Fruit fly (Drosophila melanogaster): ENCODE results near the gene CheA84a.
A peak's percentile ranks its signal among the peaks of the same experiment; 100 is the strongest.

The CheA84a gene

dm6 chr3R:8171489-8172161, 33.0 kb downstream of the CheA84a start (continued):
- TF ChIP-seq CG13894 (tag; optimal IDR thresholded peaks at IDR 0.05) (no peak), CG13424 (tag; optimal IDR thresholded peaks at IDR 0.05) (peak; percentile 50), mam (GFP tag; optimal IDR thresholded peaks at IDR 0.05) (no peak), row (GFP tag; IDR thresholded peaks at IDR 0.05) (peak; percentile 60), CG12104 (GFP tag; optimal IDR thresholded peaks at IDR 0.05) (no peak), CG17359 (tag; optimal IDR thresholded peaks at IDR 0.05) (peak; percentile 47), zen (tag; optimal IDR thresholded peaks at IDR 0.05) (no peak), en (GFP tag; optimal IDR thresholded peaks at IDR 0.05) (peak; percentile 24), BtbVII (GFP tag; optimal IDR thresholded peaks at IDR 0.05) (no peak), CG13296 (GFP tag; optimal IDR thresholded peaks at IDR 0.05) (no peak), dimm (GFP tag; IDR thresholded peaks at IDR 0.05) (no peak), bcd (GFP tag; optimal IDR thresholded peaks at IDR 0.05) (no peak), Ptx1 (GFP tag; IDR thresholded peaks at IDR 0.05) (peak; percentile 73), CG5180 (GFP tag; optimal IDR thresholded peaks at IDR 0.05) (no peak), dmrt11E (tag; optimal IDR thresholded peaks at IDR 0.05) (peak; percentile 71), Oli (tag; optimal IDR thresholded peaks at IDR 0.05) (peak; percentile 63), CG31224 (GFP tag; IDR thresholded peaks at IDR 0.05) (no peak), CG6175 (GFP tag; IDR thresholded peaks at IDR 0.05) (no peak), jing (GFP tag; optimal IDR thresholded peaks at IDR 0.05) (peak; percentile 34), crp (GFP tag; optimal IDR thresholded peaks at IDR 0.05) (no peak), bigmax (GFP tag; optimal IDR thresholded peaks at IDR 0.05) (no peak), CG14667 (GFP tag; IDR thresholded peaks at IDR 0.05) (no peak), Vsx1 (GFP tag; optimal IDR thresholded peaks at IDR 0.05) (no peak), CG18619 (GFP tag; optimal IDR thresholded peaks at IDR 0.05) (no peak), CG10654 (GFP tag; optimal IDR thresholded peaks at IDR 0.05) (peak; percentile 36), zfh2 (GFP tag; optimal IDR thresholded peaks at IDR 0.05) (no peak), abd-A (tag; optimal IDR thresholded peaks at IDR 0.05) (no peak), CG34376 (GFP tag; optimal IDR thresholded peaks at IDR 0.05) (no peak), Rx (GFP tag; IDR thresholded peaks at IDR 0.05) (peak; percentile 40; the same call in 1 of the 2 replicates), B-H1 (GFP tag; IDR thresholded peaks at IDR 0.05) (peak; percentile 30; the same call in 2 of the 3 replicates), CG17802 (tag; optimal IDR thresholded peaks at IDR 0.05) (no peak), CG11085 (GFP tag; IDR thresholded peaks at IDR 0.05) (no peak), CrebB (tag; optimal IDR thresholded peaks at IDR 0.05) (no peak), Optix (GFP tag; IDR thresholded peaks at IDR 0.05) (no peak), CG12942 (GFP tag; optimal IDR thresholded peaks at IDR 0.05) (no peak), dm (GFP tag; optimal IDR thresholded peaks at IDR 0.05) (no peak), peb (GFP tag; IDR thresholded peaks at IDR 0.05) (no peak), H15 (GFP tag; IDR thresholded peaks at IDR 0.05) (no peak), CG6854 (GFP tag; optimal IDR thresholded peaks at IDR 0.05) (no peak), pum (GFP tag; optimal IDR thresholded peaks at IDR 0.05) (peak; percentile 31), Camta (GFP tag; optimal IDR thresholded peaks at IDR 0.05) (no peak), CG11560 (tag; IDR thresholded peaks at IDR 0.05) (no peak), Nf-YB (GFP tag; optimal IDR thresholded peaks at IDR 0.05) (no peak), CG17385 (GFP tag; optimal IDR thresholded peaks at IDR 0.05) (peak; percentile 32), MTF-1 (GFP tag; optimal IDR thresholded peaks at IDR 0.05; ENCODE audit: borderline replicate concordance) (no peak), CG1647 (GFP tag; optimal IDR thresholded peaks at IDR 0.05) (no peak), CTCF (GFP tag; optimal IDR thresholded peaks at IDR 0.05) (no peak), z (GFP tag; IDR thresholded peaks at IDR 0.05) (no peak), Ets65A (GFP tag) (peak; percentile 79), CG10267 (tag; optimal IDR thresholded peaks at IDR 0.05) (peak; percentile 39), CG17186 (GFP tag; optimal IDR thresholded peaks at IDR 0.05) (no peak)
